Worm (Caenorhabditis elegans): ENCODE data around the gene C50D2.2.

ce11 chrII:75831-76230, 33.1 kb upstream of the C50D2.2 start:
- no peak for TF ChIP-seq nhr-12 (tag; optimal IDR thresholded peaks at IDR 0.05)
- no peak for TF ChIP-seq nhr-11 (tag; optimal IDR thresholded peaks at IDR 0.05)
- no peak for TF ChIP-seq fos-1 (tag; optimal IDR thresholded peaks at IDR 0.05)
- TF ChIP-seq C34B4.2 (tag; optimal IDR thresholded peaks at IDR 0.05) = no peak
- TF ChIP-seq egl-27 (tag; optimal IDR thresholded peaks at IDR 0.05) = no peak
- TF ChIP-seq mdl-1 (tag; optimal IDR thresholded peaks at IDR 0.05) = no peak
- TF ChIP-seq aha-1 (tag; optimal IDR thresholded peaks at IDR 0.05) = no peak
- no peak for TF ChIP-seq unc-130 (tag; optimal IDR thresholded peaks at IDR 0.05)
- TF ChIP-seq ceh-63 (GFP tag; optimal IDR thresholded peaks at IDR 0.05) = no peak

Data from whole organism, L1 larva.